Worm (Caenorhabditis elegans) whole organism, L4/young adult: Measurements from ENCODE around the gene W02A2.12.

Experiments used
- dao-5 ChIP-seq: sonication (generic microtip); optimal IDR thresholded peaks from 2 replicates; lab custom pipeline; 2016; ENCODE audit warnings: missing genotype, missing genetic modification characterization, moderate library complexity, missing compliant biosample characterization
- him-1 ChIP-seq: sonication (generic microtip); optimal IDR thresholded peaks from 2 replicates; lab custom pipeline; 2016; ENCODE audit warnings: missing genotype, missing genetic modification reagents, missing genetic modification characterization, missing compliant biosample characterization

- TF ChIP-seq dao-5 (tag; lab: Kevin White, UChicago) (no peak), him-1 (tag; lab: Kevin White, UChicago) (no peak)
These were observed 33.3 kb downstream of the W02A2.12 start, which contains the start of gene fat-1 for ce11 chrIV:13315344-13315743.
